Worm (Caenorhabditis elegans) whole organism, midembryonic: ENCODE data around the gene nhr-164.
"Not testable (repeated sequence)": the region's sequence is repeated elsewhere in the genome, so short reads cannot be mapped to it uniquely, and the experiment has no call there.

Source experiments
- T22C8.4 ChIP-seq: fragments of 200-800 bp; sonication (Bioruptor generic); IDR thresholded peaks from 2 replicates; pipeline ENCODE4 v1.3.6; 2022; ENCODE audit warnings: missing genetic modification characterization, missing compliant biosample characterization
- cog-1 ChIP-seq: sonication (generic microtip); optimal IDR thresholded peaks from 2 replicates; lab custom pipeline; 2016; ENCODE audit warnings: missing genetic modification characterization, missing compliant biosample characterization
- flt-1 ChIP-seq: fragments of 200-800 bp; sonication (Bioruptor generic); IDR thresholded peaks from 2 replicates; pipeline ENCODE4 v1.3.6; 2022; ENCODE audit warnings: missing genetic modification characterization, missing compliant biosample characterization
- klf-2 ChIP-seq: fragments of 200-800 bp; sonication (Bioruptor generic); conservative IDR thresholded peaks from 2 replicates; pipeline ENCODE4 v1.3.6; 2022; ENCODE audit warnings: missing genetic modification reagents, missing genetic modification characterization, missing compliant biosample characterization
- med-1 ChIP-seq: sonication (generic microtip); optimal IDR thresholded peaks from 2 replicates; lab custom pipeline; 2017; ENCODE audit warnings: missing genetic modification characterization, mild to moderate bottlenecking, missing compliant biosample characterization, antibody characterized with exemption, missing genetic modification reagents; ENCODE audit not compliant: insufficient read depth
- ref-1 ChIP-seq: fragments of 200-800 bp; sonication (Bioruptor generic); conservative IDR thresholded peaks from 2 replicates; pipeline ENCODE4 v1.3.6; 2022; ENCODE audit warnings: missing genetic modification reagents, missing genetic modification characterization, missing compliant biosample characterization
- tab-1 ChIP-seq: fragments of 200-800 bp; sonication (Bioruptor generic); IDR thresholded peaks from 2 replicates; pipeline ENCODE4 v1.3.6; 2022; ENCODE audit warnings: missing genetic modification characterization, missing compliant biosample characterization
- ztf-23 ChIP-seq: fragments of 200-800 bp; sonication (Bioruptor generic); IDR thresholded peaks from 2 replicates; pipeline ENCODE4 v1.3.6; 2022; ENCODE audit warnings: missing genetic modification reagents, missing genetic modification characterization, missing compliant biosample characterization
- ztf-29 ChIP-seq: fragments of 200-800 bp; sonication (Bioruptor generic); IDR thresholded peaks from 2 replicates; pipeline ENCODE4 v1.3.6; 2022; ENCODE audit warnings: missing genetic modification reagents, missing genetic modification characterization, missing compliant biosample characterization

nhr-164 gene

DNA sequence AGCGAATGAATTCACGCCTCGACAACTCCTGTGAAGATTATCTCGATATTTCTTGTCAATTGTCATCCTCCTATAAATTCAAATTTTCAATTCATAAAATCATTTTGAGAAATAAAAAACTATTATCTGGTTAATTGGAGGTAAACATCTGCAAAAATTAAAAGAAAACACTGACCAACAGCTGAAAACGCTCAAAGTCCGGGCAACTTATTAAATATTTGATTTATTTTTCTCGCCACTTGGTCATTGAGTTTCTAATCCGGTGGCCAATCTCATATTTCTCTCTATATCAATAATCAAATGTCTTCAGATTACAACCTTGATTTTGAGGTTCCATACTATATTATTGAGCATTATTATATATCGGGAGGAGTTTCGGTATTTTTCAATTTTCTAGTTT is 23.7 kb downstream of the nhr-164 start, which contains the start of gene sri-24:
Gene sri-24, plus strand, starts transcription at position 301 of the 400 bp plus-strand sequence.
- TF ChIP-seq ztf-23; T22C8.4 (GFP tag; lab: Robert Waterston, UW); cog-1 (tag; lab: Kevin White, UChicago): not testable (repeated sequence)

DNA sequence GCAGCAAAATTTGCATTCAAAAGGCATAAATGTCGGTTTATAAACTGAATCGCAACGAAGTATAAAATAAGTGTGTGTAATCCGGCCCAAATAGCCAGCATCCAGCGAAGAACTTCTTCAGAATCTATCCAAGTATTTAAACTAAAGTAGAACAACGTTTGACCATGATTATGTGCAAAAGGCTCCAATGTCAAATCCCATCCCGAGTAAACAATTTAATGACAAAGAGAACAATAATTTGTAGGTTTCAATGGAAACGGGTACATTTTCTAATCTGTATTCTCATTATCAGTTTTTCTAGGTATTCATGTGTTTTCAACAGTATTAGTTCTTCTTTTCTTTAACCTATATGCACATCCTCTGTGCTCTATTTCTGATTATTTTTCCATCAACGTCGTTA is 27.9 kb downstream of the nhr-164 start, which contains the start of gene C41G6.12:
Gene C41G6.12, minus strand, starts transcription at position 101 of the 400 bp plus-strand sequence.
- not testable (repeated sequence) for TF ChIP-seq T22C8.4 (GFP tag; lab: Robert Waterston, UW); flt-1 (GFP tag; lab: Robert Waterston, UW); med-1 (GFP tag; lab: Kevin White, UChicago)

DNA sequence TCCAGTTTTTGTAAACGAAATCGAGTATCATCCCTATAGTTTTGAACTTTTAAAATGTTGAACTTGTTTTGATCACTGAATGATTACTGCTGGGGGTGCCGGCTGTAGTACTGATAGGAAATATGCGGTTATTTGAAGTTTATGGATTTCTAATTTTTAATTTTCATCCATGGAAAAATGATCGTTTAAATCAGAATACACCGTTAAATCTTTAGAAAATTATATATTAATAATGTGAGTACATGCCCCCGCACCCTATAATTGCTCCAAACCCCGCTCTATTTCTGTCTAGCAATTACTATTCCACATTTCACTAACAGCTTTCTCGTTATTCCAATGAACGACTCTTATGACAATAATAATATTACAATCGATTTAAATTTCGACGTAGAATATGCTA is 35.8 kb downstream of the nhr-164 start, which contains the start of gene Y75B12B.10:
Gene Y75B12B.10, plus strand, starts transcription at position 301 of the 400 bp plus-strand sequence.
- TF ChIP-seq med-1 (GFP tag; lab: Kevin White, UChicago) = no peak
- TF ChIP-seq cog-1 (tag; lab: Kevin White, UChicago) = no peak
- TF ChIP-seq T22C8.4 (GFP tag; lab: Robert Waterston, UW) = no peak
- TF ChIP-seq ztf-29 (GFP tag; lab: Robert Waterston, UW) = no peak
- TF ChIP-seq tab-1 (GFP tag; lab: Robert Waterston, UW) = no peak
- no peak for TF ChIP-seq ztf-23
- TF ChIP-seq flt-1 (GFP tag; lab: Robert Waterston, UW) = no peak
- no peak for TF ChIP-seq klf-2
- TF ChIP-seq ref-1 (GFP tag; lab: Robert Waterston, UW) = no peak

DNA sequence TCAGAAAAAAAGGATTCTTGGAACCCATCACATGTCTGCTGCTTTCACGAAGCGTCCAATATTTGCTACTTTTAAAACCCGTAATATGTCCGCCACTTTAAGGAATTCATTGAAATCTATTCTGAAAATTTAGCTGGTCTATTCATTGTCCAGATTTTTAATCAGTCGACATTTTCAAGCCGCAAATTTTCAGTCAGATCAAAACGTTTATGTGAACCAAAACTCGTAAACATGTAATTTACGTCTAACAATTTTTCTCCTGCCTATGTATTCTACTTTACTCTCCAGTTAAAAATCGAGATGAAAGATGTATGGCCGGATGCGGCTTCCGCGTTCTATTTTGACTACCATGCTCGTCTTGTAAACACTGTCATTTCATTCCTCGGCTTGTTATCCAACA is 37.6 kb downstream of the nhr-164 start, which contains the start of gene srw-1:
Gene srw-1, plus strand, starts transcription at position 301 of the 400 bp plus-strand sequence.
- TF ChIP-seq flt-1 (GFP tag; lab: Robert Waterston, UW) = no peak
- TF ChIP-seq tab-1 (GFP tag; lab: Robert Waterston, UW) = no peak
- TF ChIP-seq ref-1 (GFP tag; lab: Robert Waterston, UW) = no peak
- TF ChIP-seq med-1 (GFP tag; lab: Kevin White, UChicago) = no peak
- no peak for TF ChIP-seq T22C8.4 (GFP tag; lab: Robert Waterston, UW)
- TF ChIP-seq ztf-23 = no peak
- no peak for TF ChIP-seq ztf-29 (GFP tag; lab: Robert Waterston, UW)
- TF ChIP-seq klf-2 = no peak
- TF ChIP-seq cog-1 (tag; lab: Kevin White, UChicago) = no peak

DNA sequence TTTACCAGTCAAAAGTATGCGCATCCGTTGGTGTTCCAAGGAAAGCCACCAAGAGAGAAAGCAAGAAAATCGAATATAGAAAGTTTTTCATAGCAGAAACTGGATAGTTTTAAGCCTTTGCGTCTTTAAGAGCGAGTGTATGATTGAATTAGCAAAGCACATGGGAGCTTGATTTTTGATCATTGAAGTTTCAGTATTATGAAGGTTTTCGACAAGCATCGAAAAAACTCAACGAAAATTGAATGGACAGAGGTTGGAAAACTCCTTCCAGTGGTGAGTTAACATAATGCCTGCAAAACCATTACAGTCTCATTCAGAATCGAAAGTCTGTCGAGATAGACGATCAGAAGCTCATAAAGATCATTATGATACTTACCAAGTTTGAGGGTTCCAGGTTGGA is 41.7 kb downstream of the nhr-164 start, which contains the start of gene Y75B12B.13:
Gene Y75B12B.13, minus strand, starts transcription at position 101 of the 400 bp plus-strand sequence.
- TF ChIP-seq ztf-23 (no peak), ref-1 (GFP tag; lab: Robert Waterston, UW) (no peak)

- TF ChIP-seq flt-1 (GFP tag; lab: Robert Waterston, UW) = no peak
- TF ChIP-seq T22C8.4 (GFP tag; lab: Robert Waterston, UW) = no peak
- no peak for TF ChIP-seq ztf-23
- no peak for TF ChIP-seq klf-2
- TF ChIP-seq cog-1 (tag; lab: Kevin White, UChicago) = no peak
These were observed 43.2 kb downstream of the nhr-164 start, which contains the start of gene plc-2 for ce11 chrV:15192377-15192776. Gene plc-2, plus strand, starts transcription at chrV:15192572.

DNA sequence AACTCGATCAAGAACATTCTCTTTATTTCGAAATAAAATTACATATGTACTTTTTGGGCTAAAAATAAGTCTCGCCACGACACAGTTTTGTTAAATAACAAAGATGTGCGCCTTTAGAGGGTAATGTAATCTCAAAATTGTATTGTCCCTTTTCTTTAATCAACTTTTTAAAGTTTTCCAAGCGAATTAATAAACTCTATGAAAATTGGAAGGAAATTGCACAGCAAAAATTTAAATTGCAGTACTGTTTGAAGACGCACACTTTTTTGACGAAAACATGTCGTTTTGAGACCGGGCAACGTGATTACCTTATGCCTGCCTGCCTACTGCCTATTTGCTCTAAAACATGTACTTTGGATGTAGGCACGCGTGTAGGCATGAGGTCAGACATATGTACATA is 43.6 kb downstream of the nhr-164 start:
- no peak for TF ChIP-seq ztf-23
- TF ChIP-seq cog-1 (tag; lab: Kevin White, UChicago) = no peak
- no peak for TF ChIP-seq T22C8.4 (GFP tag; lab: Robert Waterston, UW)
- TF ChIP-seq tab-1 (GFP tag; lab: Robert Waterston, UW) = no peak
- no peak for TF ChIP-seq flt-1 (GFP tag; lab: Robert Waterston, UW)
- no peak for TF ChIP-seq klf-2
- TF ChIP-seq med-1 (GFP tag; lab: Kevin White, UChicago) = no peak
- TF ChIP-seq ref-1 (GFP tag; lab: Robert Waterston, UW) = no peak

ce11 chrV:15190903-15191302 is 44.7 kb downstream of the nhr-164 start, which contains the start of gene Y75B12B.11:
Gene Y75B12B.11, plus strand, starts transcription at chrV:15191296.
- TF ChIP-seq flt-1 (GFP tag; lab: Robert Waterston, UW) (peak; percentile 96), med-1 (GFP tag; lab: Kevin White, UChicago) (peak; percentile 51), T22C8.4 (GFP tag; lab: Robert Waterston, UW) (peak; percentile 89), tab-1 (GFP tag; lab: Robert Waterston, UW) (peak; percentile 95), cog-1 (tag; lab: Kevin White, UChicago) (peak; percentile 76), ztf-23 (peak; percentile 88), klf-2 (peak; percentile 80), ztf-29 (GFP tag; lab: Robert Waterston, UW) (peak; percentile 86), ref-1 (GFP tag; lab: Robert Waterston, UW) (peak; percentile 78)

DNA sequence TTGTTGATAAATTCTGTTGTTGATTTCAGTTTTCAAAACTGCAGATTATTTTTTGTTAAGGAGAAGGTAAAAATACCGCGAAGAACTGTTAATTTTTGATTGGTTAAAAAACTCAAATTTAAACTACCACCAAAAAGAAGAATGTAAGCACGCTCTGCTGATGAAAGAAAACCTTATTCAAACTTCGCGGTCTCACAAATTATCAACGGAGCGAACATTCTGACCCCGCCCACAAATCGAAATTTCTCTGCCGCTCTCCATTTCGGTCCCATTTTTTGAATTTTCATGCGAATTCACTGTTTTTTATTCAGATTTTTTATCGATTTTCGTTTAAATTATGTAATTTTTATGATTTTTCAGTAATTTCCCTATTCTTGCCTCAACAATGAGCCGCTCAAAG is 46.0 kb downstream of the nhr-164 start, which contains the start of gene cyn-3:
Gene cyn-3, plus strand, starts transcription at position 361 of the 400 bp plus-strand sequence.
- TF ChIP-seq ztf-29 (GFP tag; lab: Robert Waterston, UW) (no peak), ref-1 (GFP tag; lab: Robert Waterston, UW) (no peak), flt-1 (GFP tag; lab: Robert Waterston, UW) (no peak), tab-1 (GFP tag; lab: Robert Waterston, UW) (no peak), cog-1 (tag; lab: Kevin White, UChicago) (no peak), med-1 (GFP tag; lab: Kevin White, UChicago) (no peak), ztf-23 (no peak), klf-2 (no peak), T22C8.4 (GFP tag; lab: Robert Waterston, UW) (no peak)
